Worm (Caenorhabditis elegans) whole organism, mixed stage, embryonic: ENCODE data around the gene lys-4.

Source experiments
- M03D4.4 ChIP-seq: sonication (generic microtip); optimal IDR thresholded peaks from 2 replicates; lab custom pipeline; 2017; ENCODE audit warnings: mild to moderate bottlenecking, missing genetic modification characterization, missing compliant biosample characterization
- ces-1 ChIP-seq: fragments of 150-350 bp; optimal IDR thresholded peaks from 2 replicates; lab custom pipeline; 2014; ENCODE audit warnings: missing biosample characterization, missing genetic modification reagents, missing genetic modification characterization
- hlh-1 ChIP-seq: fragments of 150-350 bp; optimal IDR thresholded peaks from 2 replicates; lab custom pipeline; 2014; ENCODE audit warnings: missing biosample characterization, missing genetic modification reagents, missing genetic modification characterization
- lin-13 ChIP-seq: fragments of 150-350 bp; optimal IDR thresholded peaks from 2 replicates; lab custom pipeline; 2014; ENCODE audit warnings: missing biosample characterization, missing genetic modification characterization
- pha-4 ChIP-seq: fragments of 150-350 bp; optimal IDR thresholded peaks from 2 replicates; lab custom pipeline; 2018; ENCODE audit warnings: missing biosample characterization, missing genetic modification reagents, missing genetic modification characterization
- snpc-4 ChIP-seq: fragments of 150-350 bp; optimal IDR thresholded peaks from 2 replicates; lab custom pipeline; 2014; ENCODE audit warnings: missing biosample characterization, missing genetic modification characterization
- sptf-1 ChIP-seq: sonication (generic microtip); optimal IDR thresholded peaks from 2 replicates; lab custom pipeline; 2017; ENCODE audit warnings: mild to moderate bottlenecking, missing genetic modification characterization, moderate library complexity, missing compliant biosample characterization
- unc-62 ChIP-seq: fragments of 150-350 bp; optimal IDR thresholded peaks from 2 replicates; lab custom pipeline; 2014; ENCODE audit warnings: missing biosample characterization, missing genetic modification reagents, missing genetic modification characterization
- zip-8 ChIP-seq: fragments of 150-350 bp; optimal IDR thresholded peaks from 2 replicates; lab custom pipeline; 2014; ENCODE audit warnings: missing biosample characterization, missing genetic modification characterization

- no peak for TF ChIP-seq lin-13 (tag; lab: Kevin White, UChicago)
- TF ChIP-seq snpc-4 (tag; lab: Kevin White, UChicago), result no peak
- TF ChIP-seq pha-4 (tag; lab: Kevin White, UChicago), result no peak
- no peak for TF ChIP-seq zip-8
- TF ChIP-seq unc-62 (GFP tag; lab: Kevin White, UChicago), result no peak
- TF ChIP-seq hlh-1 (tag; lab: Kevin White, UChicago), result no peak
- no peak for TF ChIP-seq M03D4.4
- TF ChIP-seq ces-1, result no peak
- no peak for TF ChIP-seq sptf-1 (tag; lab: Kevin White, UChicago)
Observed at ce11 chrIV:11574331-11574730, 48.6 kb downstream of the lys-4 start.
